Worm (Caenorhabditis elegans) whole organism, L4 larva: ENCODE data around the gene srh-16.

Experiments used
- F10B5.3 ChIP-seq: sonication (generic microtip); optimal IDR thresholded peaks from 2 replicates; lab custom pipeline; 2016; ENCODE audit warnings: mild to moderate bottlenecking, missing genetic modification characterization, missing compliant biosample characterization
- T20F7.1 ChIP-seq: fragments of 200-800 bp; sonication (Bioruptor generic); optimal IDR thresholded peaks from 2 replicates; lab custom pipeline; 2018; ENCODE audit warnings: mild to moderate bottlenecking, missing genetic modification characterization, missing compliant biosample characterization
- Y5F2A.4 ChIP-seq: fragments of 200-800 bp; sonication (Bioruptor generic); optimal IDR thresholded peaks from 2 replicates; lab custom pipeline; 2018; ENCODE audit warnings: mild to moderate bottlenecking, missing genetic modification characterization, missing compliant biosample characterization
- Y75B8A.6 ChIP-seq: fragments of 200-800 bp; sonication (Bioruptor generic); IDR thresholded peaks from 2 replicates; pipeline ENCODE4 v1.3.6; 2022; ENCODE audit warnings: missing genetic modification reagents, missing genetic modification characterization, missing compliant biosample characterization
- aly-2 ChIP-seq: sonication (generic microtip); optimal IDR thresholded peaks from 2 replicates; lab custom pipeline; 2018; ENCODE audit warnings: missing biosample characterization, missing genetic modification characterization
- attf-4 ChIP-seq: sonication (generic microtip); optimal IDR thresholded peaks from 3 replicates; lab custom pipeline; 2017; ENCODE audit warnings: missing biosample characterization, missing genetic modification characterization
- ceh-20 ChIP-seq: fragments of 200-800 bp; sonication (Bioruptor generic); IDR thresholded peaks from 2 replicates; pipeline ENCODE4 v1.3.6; 2022; ENCODE audit warnings: missing genetic modification reagents, missing genetic modification characterization, missing compliant biosample characterization
- ceh-62 ChIP-seq: sonication (generic microtip); optimal IDR thresholded peaks from 2 replicates; lab custom pipeline; 2017; ENCODE audit warnings: missing biosample characterization, missing genetic modification characterization
- ces-1 ChIP-seq: fragments of 150-350 bp; sonication (generic microtip); optimal IDR thresholded peaks from 4 replicates; lab custom pipeline; 2014; ENCODE audit warnings: missing biosample characterization, missing genetic modification reagents, missing genetic modification characterization
- daf-16 ChIP-seq, 3 experiments: sonication (generic microtip); optimal IDR thresholded peaks; 2 replicates each; lab custom pipeline; 2016 to 2017; ENCODE audit warnings: missing genetic modification characterization in 3 of 3, missing genetic modification reagents in 3 of 3, mild to moderate bottlenecking in 2 of 3, missing compliant biosample characterization in 2 of 3, missing biosample characterization in 1 of 3, moderate library complexity in 1 of 3
- daf-19 ChIP-seq: fragments of 200-800 bp; sonication (Bioruptor generic); conservative IDR thresholded peaks from 2 replicates; pipeline ENCODE4 v1.3.6; 2022; ENCODE audit warnings: missing genetic modification characterization, missing compliant biosample characterization
- duxl-1 ChIP-seq: sonication (generic microtip); optimal IDR thresholded peaks from 2 replicates; lab custom pipeline; 2016; ENCODE audit warnings: mild to moderate bottlenecking, missing genetic modification characterization, moderate library complexity, missing compliant biosample characterization; ENCODE audit not compliant: poor library complexity
- egl-43 ChIP-seq: fragments of 200-800 bp; sonication (Bioruptor generic); IDR thresholded peaks from 2 replicates; pipeline ENCODE4 v1.3.6; 2022; ENCODE audit warnings: missing genetic modification reagents, missing genetic modification characterization, missing compliant biosample characterization
- hif-1 ChIP-seq, 2 experiments: sonication (generic microtip); optimal IDR thresholded peaks; 2 replicates each; lab custom pipeline; 2016 to 2017; ENCODE audit warnings: missing compliant biosample characterization in 2 of 2, missing genetic modification characterization in 2 of 2, missing genetic modification reagents in 2 of 2, missing genotype in 2 of 2, mild to moderate bottlenecking in 1 of 2
- hlh-11 ChIP-seq: fragments of 200-800 bp; sonication (Bioruptor generic); optimal IDR thresholded peaks from 2 replicates; lab custom pipeline; 2018; ENCODE audit warnings: mild to moderate bottlenecking, missing genetic modification characterization, missing compliant biosample characterization
- hlh-30 ChIP-seq: sonication (generic microtip); optimal IDR thresholded peaks from 2 replicates; lab custom pipeline; 2017; ENCODE audit warnings: antibody characterized with exemption, mild to moderate bottlenecking, missing genetic modification characterization, missing compliant biosample characterization; ENCODE audit not compliant: insufficient read depth
- hmg-1.1 ChIP-seq: fragments of 200-800 bp; sonication (Bioruptor generic); IDR thresholded peaks from 2 replicates; pipeline ENCODE4 v1.3.6; 2022; ENCODE audit warnings: missing genetic modification reagents, missing genetic modification characterization, missing compliant biosample characterization
- jun-1 ChIP-seq: fragments of 150-350 bp; optimal IDR thresholded peaks from 2 replicates; lab custom pipeline; 2014; ENCODE audit warnings: missing biosample characterization, missing genetic modification reagents, missing genetic modification characterization
- lim-7 ChIP-seq: fragments of 200-800 bp; sonication (Bioruptor generic); IDR thresholded peaks from 2 replicates; pipeline ENCODE4 v1.3.6; 2022; ENCODE audit warnings: missing genetic modification characterization, missing compliant biosample characterization
- lin-13 ChIP-seq: fragments of 150-350 bp; optimal IDR thresholded peaks from 2 replicates; lab custom pipeline; 2014; ENCODE audit warnings: missing biosample characterization, missing genetic modification reagents, missing genetic modification characterization
- lin-38 ChIP-seq: fragments of 200-800 bp; sonication (Bioruptor generic); IDR thresholded peaks from 2 replicates; pipeline ENCODE4 v1.3.6; 2022; ENCODE audit warnings: missing genetic modification reagents, missing genetic modification characterization, missing compliant biosample characterization
- lin-39 ChIP-seq: fragments of 150-350 bp; optimal IDR thresholded peaks from 2 replicates; lab custom pipeline; 2014; ENCODE audit warnings: missing biosample characterization, missing genetic modification reagents, missing genetic modification characterization
- madf-5 ChIP-seq, 2 experiments: fragments of 200-800 bp; sonication (Bioruptor generic); IDR thresholded peaks; 2 replicates each; pipeline ENCODE4 v1.3.6; 2022; ENCODE audit warnings: missing compliant biosample characterization in 2 of 2, missing genetic modification characterization in 2 of 2
- mdl-1 ChIP-seq, 2 experiments: fragments of 150-350 bp in 1 of 2; sonication (generic microtip) in 1 of 2; optimal IDR thresholded peaks; 2 replicates each; lab custom pipeline; 2014 to 2017; ENCODE audit warnings: missing biosample characterization in 2 of 2, missing genetic modification characterization in 2 of 2
- mep-1 ChIP-seq: fragments of 150-350 bp; sonication (generic microtip); optimal IDR thresholded peaks from 3 replicates; lab custom pipeline; 2014; ENCODE audit warnings: missing biosample characterization, missing genetic modification characterization
- mxl-3 ChIP-seq: fragments of 200-800 bp; sonication (Bioruptor generic); optimal IDR thresholded peaks from 2 replicates; lab custom pipeline; 2018; ENCODE audit warnings: mild to moderate bottlenecking, missing genetic modification characterization, missing compliant biosample characterization
- nhr-102 ChIP-seq: sonication (generic microtip); optimal IDR thresholded peaks from 2 replicates; lab custom pipeline; 2016; ENCODE audit warnings: mild to moderate bottlenecking, missing genetic modification characterization, moderate library complexity, missing compliant biosample characterization
- nhr-111 ChIP-seq: fragments of 200-800 bp; sonication (Bioruptor generic); optimal IDR thresholded peaks from 2 replicates; lab custom pipeline; 2018; ENCODE audit warnings: mild to moderate bottlenecking, missing genetic modification characterization, missing compliant biosample characterization
- nhr-28 ChIP-seq: fragments of 150-350 bp; optimal IDR thresholded peaks from 2 replicates; lab custom pipeline; 2014; ENCODE audit warnings: missing biosample characterization, missing genetic modification characterization
- nhr-41 ChIP-seq: fragments of 200-800 bp; sonication (Bioruptor generic); IDR thresholded peaks from 2 replicates; pipeline ENCODE4 v1.3.6; 2022; ENCODE audit warnings: missing genetic modification reagents, missing genetic modification characterization, missing compliant biosample characterization
- nhr-77 ChIP-seq: fragments of 150-350 bp; optimal IDR thresholded peaks from 2 replicates; lab custom pipeline; 2014; ENCODE audit warnings: missing biosample characterization, missing genetic modification characterization
- pha-4 ChIP-seq, 2 experiments: fragments of 150-350 bp in 1 of 2; fragments of 200-800 bp in 1 of 2; sonication (Bioruptor generic) in 1 of 2; IDR thresholded peaks in 1 of 2; optimal IDR thresholded peaks in 1 of 2; 2 replicates each; pipeline versions ENCODE4 v1.3.6 to Lab custom; 2014 to 2022; ENCODE audit warnings: missing genetic modification characterization in 2 of 2, missing genetic modification reagents in 2 of 2, missing biosample characterization in 1 of 2, missing compliant biosample characterization in 1 of 2
- pqm-1 ChIP-seq: sonication (generic microtip); optimal IDR thresholded peaks from 2 replicates; lab custom pipeline; 2017; ENCODE audit warnings: missing biosample characterization, missing genetic modification characterization
- saeg-2 ChIP-seq: fragments of 200-800 bp; sonication (Bioruptor generic); IDR thresholded peaks from 2 replicates; pipeline ENCODE4 v1.3.6; 2022; ENCODE audit warnings: missing genetic modification reagents, missing genetic modification characterization, missing compliant biosample characterization
- sdz-12 ChIP-seq: fragments of 200-800 bp; sonication (Bioruptor generic); optimal IDR thresholded peaks from 2 replicates; lab custom pipeline; 2018; ENCODE audit warnings: mild to moderate bottlenecking, missing genetic modification characterization, missing compliant biosample characterization
- skn-1 ChIP-seq: fragments of 150-350 bp; optimal IDR thresholded peaks from 2 replicates; lab custom pipeline; 2014; ENCODE audit warnings: missing biosample characterization, missing genetic modification characterization
- snpc-1.2 ChIP-seq: fragments of 200-800 bp; sonication (Bioruptor generic); IDR thresholded peaks from 2 replicates; pipeline ENCODE4 v1.3.6; 2022; ENCODE audit warnings: missing genetic modification reagents, missing genetic modification characterization, missing compliant biosample characterization
- spr-3 ChIP-seq: fragments of 200-800 bp; sonication (Bioruptor generic); optimal IDR thresholded peaks from 2 replicates; lab custom pipeline; 2018; ENCODE audit warnings: mild to moderate bottlenecking, missing genetic modification characterization, missing compliant biosample characterization
- tag-97 ChIP-seq: fragments of 200-800 bp; sonication (Bioruptor generic); IDR thresholded peaks from 2 replicates; pipeline ENCODE4 v1.3.6; 2022; ENCODE audit warnings: missing genetic modification characterization, missing compliant biosample characterization
- tra-1 ChIP-seq: fragments of 200-800 bp; sonication (Bioruptor generic); IDR thresholded peaks from 2 replicates; pipeline ENCODE4 v1.3.6; 2022; ENCODE audit warnings: missing genetic modification reagents, missing genetic modification characterization, missing compliant biosample characterization
- unc-130 ChIP-seq: sonication (generic microtip); optimal IDR thresholded peaks from 2 replicates; lab custom pipeline; 2016; ENCODE audit warnings: missing genetic modification reagents, missing genetic modification characterization, missing compliant biosample characterization
- unc-62 ChIP-seq, 3 experiments: fragments of 150-350 bp in 1 of 3; sonication (generic microtip); optimal IDR thresholded peaks in 2 of 3; peaks in 1 of 3; 1 replicate in 1 of 3; 2 replicates in 2 of 3; lab custom pipeline; 2014 to 2017; ENCODE audit warnings: missing biosample characterization in 3 of 3, missing genetic modification characterization in 3 of 3, missing genetic modification reagents in 3 of 3, missing genotype in 1 of 3
- zfp-2 ChIP-seq: sonication (generic microtip); optimal IDR thresholded peaks from 2 replicates; lab custom pipeline; 2016; ENCODE audit warnings: mild to moderate bottlenecking, missing genetic modification characterization, missing compliant biosample characterization
- zip-11 ChIP-seq: fragments of 200-800 bp; sonication (Bioruptor generic); IDR thresholded peaks from 2 replicates; pipeline ENCODE4 v1.3.6; 2022; ENCODE audit warnings: missing genetic modification characterization, missing compliant biosample characterization
- zip-2 ChIP-seq: fragments of 150-350 bp; optimal IDR thresholded peaks from 2 replicates; lab custom pipeline; 2014; ENCODE audit warnings: missing biosample characterization, missing genetic modification characterization
- ztf-7 ChIP-seq: fragments of 150-350 bp; optimal IDR thresholded peaks from 2 replicates; lab custom pipeline; 2014; ENCODE audit warnings: missing biosample characterization, missing genetic modification characterization

The srh-16 gene

DNA sequence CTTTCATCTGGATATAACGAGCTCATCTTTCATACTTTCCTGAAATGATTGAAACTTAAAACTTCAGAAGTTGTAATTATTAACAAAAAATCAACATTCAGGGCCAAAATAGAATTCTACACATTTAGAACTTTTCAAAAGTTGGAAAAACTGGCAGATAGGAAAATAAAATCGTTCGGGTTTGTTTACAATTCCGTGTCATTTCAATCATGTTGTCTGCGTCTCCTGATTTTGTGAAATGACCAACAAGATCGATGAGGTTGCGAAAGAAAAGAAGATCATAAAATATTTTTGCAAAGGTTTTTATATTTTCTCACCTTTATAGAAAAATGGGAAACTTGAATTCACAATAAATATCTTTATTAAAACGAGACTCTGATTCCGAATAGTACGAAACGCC, 3.1 kb upstream of the srh-16 start, which contains the start of gene rskd-1 (continued):
- no peak for TF ChIP-seq ztf-7
- TF ChIP-seq lim-7 (GFP tag; lab: Robert Waterston, UW), result no peak
- TF ChIP-seq hif-1 (tag; optimal IDR thresholded peaks at IDR 0.05; lab: Kevin White, UChicago), result no peak
- TF ChIP-seq tag-97 (GFP tag; lab: Robert Waterston, UW), result no peak
- peak; percentile 40 for TF ChIP-seq T20F7.1 (GFP tag; lab: Kevin White, UChicago)
- TF ChIP-seq nhr-77 (tag; lab: Kevin White, UChicago), result no peak
- TF ChIP-seq duxl-1, result no peak
- TF ChIP-seq saeg-2 (GFP tag; lab: Robert Waterston, UW), result no peak
- no peak for TF ChIP-seq attf-4 (tag; lab: Kevin White, UChicago)
- no peak for TF ChIP-seq madf-5 (GFP tag; IDR thresholded peaks at IDR 0.05; lab: Robert Waterston, UW)
- TF ChIP-seq ces-1 (GFP tag; lab: Kevin White, UChicago), result no peak
- no peak for TF ChIP-seq skn-1 (tag; lab: Kevin White, UChicago)
- no peak for TF ChIP-seq Y75B8A.6 (GFP tag; lab: Robert Waterston, UW)
- no peak for TF ChIP-seq nhr-41
- no peak for TF ChIP-seq egl-43 (GFP tag; lab: Robert Waterston, UW)
- TF ChIP-seq daf-16 (GFP tag; optimal IDR thresholded peaks at IDR 0.05; lab: Kevin White, UChicago), result peak in 1 of 2 experiments; percentile 10
- TF ChIP-seq daf-16 (tag; optimal IDR thresholded peaks at IDR 0.05; lab: Kevin White, UChicago), result peak; percentile 73
- TF ChIP-seq aly-2 (tag; lab: Kevin White, UChicago), result no peak
- no peak for TF ChIP-seq nhr-102 (tag; lab: Kevin White, UChicago)
- no peak for TF ChIP-seq jun-1 (tag; lab: Kevin White, UChicago)
- no peak for TF ChIP-seq zip-11 (GFP tag; lab: Robert Waterston, UW)
- TF ChIP-seq mep-1 (tag; lab: Kevin White, UChicago), result peak; percentile 32
- TF ChIP-seq hlh-30 (tag; lab: Kevin White, UChicago), result peak; percentile 38

DNA sequence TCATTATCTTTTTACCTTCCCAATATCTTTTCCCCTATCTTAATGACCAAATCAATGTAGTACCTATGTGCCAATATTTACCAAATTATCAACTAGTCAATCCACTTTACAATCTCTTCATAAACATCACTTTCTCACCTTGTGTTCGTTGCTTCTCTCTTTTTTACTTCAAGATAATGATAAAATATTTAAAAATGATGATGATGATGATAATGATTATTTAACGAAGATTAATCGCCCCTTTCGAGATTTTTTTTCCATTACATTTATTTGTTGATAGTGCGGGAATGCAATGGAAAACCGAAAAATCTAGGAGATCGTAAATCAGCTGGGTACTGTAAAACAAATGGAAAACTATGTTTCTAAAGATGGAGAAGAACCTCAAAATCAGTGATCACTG, 2.4 kb downstream of the srh-16 start:
- TF ChIP-seq tra-1 (GFP tag; lab: Robert Waterston, UW) (0 out of 2 replicates have a peak, but pooled peaks have one; percentile 26), zip-2 (tag; lab: Kevin White, UChicago) (no peak), nhr-28 (peak; percentile 32), unc-62 (GFP tag; optimal IDR thresholded peaks at IDR 0.05 in 1 of 2; lab: Kevin White, UChicago) (peak in 1 of 2 experiments; percentile 79), unc-62 (tag; optimal IDR thresholded peaks at IDR 0.05; lab: Kevin White, UChicago) (no peak), ceh-20 (GFP tag; lab: Robert Waterston, UW) (peak; percentile 34; the same call in 1 of the 2 replicates), unc-130 (no peak)

DNA sequence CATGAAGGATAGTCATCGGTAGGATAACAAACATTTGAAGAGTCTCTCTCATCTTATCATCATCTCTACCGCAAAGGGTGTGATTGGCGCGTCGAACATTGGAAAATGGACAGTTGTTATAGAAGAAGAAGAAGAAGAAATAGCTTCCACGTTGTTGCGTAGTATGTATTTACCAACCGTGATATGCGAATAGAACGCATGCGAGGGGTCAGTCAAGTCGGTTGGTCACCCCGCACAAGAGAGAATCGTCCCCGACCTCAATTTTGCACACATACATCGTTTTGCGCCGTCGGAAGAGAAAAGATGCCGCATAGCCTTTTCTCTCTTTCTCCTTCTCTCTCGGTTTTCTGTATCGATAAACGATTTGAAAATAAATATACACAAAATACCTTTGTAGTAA, 3.4 kb downstream of the srh-16 start:
- no peak for TF ChIP-seq Y5F2A.4 (GFP tag; lab: Kevin White, UChicago)
- TF ChIP-seq daf-16 (GFP tag; optimal IDR thresholded peaks at IDR 0.05; lab: Kevin White, UChicago), result no peak
- TF ChIP-seq daf-16 (tag; optimal IDR thresholded peaks at IDR 0.05; lab: Kevin White, UChicago), result no peak
- TF ChIP-seq lin-39, result no peak
- TF ChIP-seq hmg-1.1, result no peak
- peak; percentile 8 for TF ChIP-seq hlh-11
- TF ChIP-seq F10B5.3 (tag; lab: Kevin White, UChicago), result no peak
- no peak for TF ChIP-seq nhr-111 (GFP tag; lab: Kevin White, UChicago)
- TF ChIP-seq zfp-2, result no peak
- TF ChIP-seq pqm-1 (tag; lab: Kevin White, UChicago), result no peak
- TF ChIP-seq mdl-1 (tag; optimal IDR thresholded peaks at IDR 0.05; lab: Kevin White, UChicago), result peak in 1 of 2 experiments; percentile 39
- no peak for TF ChIP-seq lin-13 (GFP tag; lab: Kevin White, UChicago)
- TF ChIP-seq hif-1 (tag; optimal IDR thresholded peaks at IDR 0.05; lab: Kevin White, UChicago), result no peak
- no peak for TF ChIP-seq sdz-12 (GFP tag; lab: Kevin White, UChicago)
- no peak for TF ChIP-seq madf-5 (GFP tag; IDR thresholded peaks at IDR 0.05; lab: Robert Waterston, UW)
- TF ChIP-seq mxl-3 (GFP tag; lab: Kevin White, UChicago), result peak; percentile 47
- TF ChIP-seq aly-2 (tag; lab: Kevin White, UChicago), result no peak
- no peak for TF ChIP-seq tra-1 (GFP tag; lab: Robert Waterston, UW)
- TF ChIP-seq lin-38 (GFP tag; lab: Robert Waterston, UW), result no peak
- TF ChIP-seq spr-3 (GFP tag; lab: Kevin White, UChicago), result no peak
- no peak for TF ChIP-seq daf-19
- TF ChIP-seq snpc-1.2, result no peak
- TF ChIP-seq ceh-62 (tag; lab: Kevin White, UChicago), result no peak
- TF ChIP-seq nhr-77 (tag; lab: Kevin White, UChicago), result no peak
- peak; percentile 44 for TF ChIP-seq nhr-28
- TF ChIP-seq pha-4 (GFP tag; IDR thresholded peaks at IDR 0.05; lab: Robert Waterston, UW), result no peak
- no peak for TF ChIP-seq pha-4 (tag; optimal IDR thresholded peaks at IDR 0.05; lab: Kevin White, UChicago)
- no peak for TF ChIP-seq ztf-7
